Worm (Caenorhabditis elegans): ENCODE results near the gene exos-1.

ce11 chrIII:11050658-11051118 lies 41.8 kb downstream of the exos-1 start:
- TF ChIP-seq unc-62 (GFP tag; optimal IDR thresholded peaks at IDR 0.05) (no peak), skn-1 (tag; optimal IDR thresholded peaks at IDR 0.05) (no peak), lin-35 (GFP tag; optimal IDR thresholded peaks at IDR 0.05) (no peak), mep-1 (tag; optimal IDR thresholded peaks at IDR 0.05) (no peak), mdl-1 (tag; optimal IDR thresholded peaks at IDR 0.05) (no peak), nhr-76 (tag; optimal IDR thresholded peaks at IDR 0.05) (no peak), zag-1 (tag; optimal IDR thresholded peaks at IDR 0.05) (no peak), nhr-20 (tag; optimal IDR thresholded peaks at IDR 0.05) (no peak)

Data from whole organism, L1 larva.